Worm (Caenorhabditis elegans) whole organism, L2 larva: Measurements from ENCODE around the gene clh-5.

Experiments
- C34F6.9 ChIP-seq: fragments of 150-350 bp; optimal IDR thresholded peaks from 2 replicates; lab custom pipeline; 2014; ENCODE audit warnings: missing biosample characterization, missing genetic modification characterization
- F13H6.1 ChIP-seq: sonication (generic microtip); optimal IDR thresholded peaks from 2 replicates; lab custom pipeline; 2016; ENCODE audit warnings: missing genetic modification characterization, missing compliant biosample characterization
- R02D3.7 ChIP-seq: fragments of 150-350 bp; optimal IDR thresholded peaks from 2 replicates; lab custom pipeline; 2014; ENCODE audit warnings: missing biosample characterization, missing genetic modification characterization
- Y55F3AM.14 ChIP-seq: fragments of 200-800 bp; sonication (Bioruptor generic); optimal IDR thresholded peaks from 2 replicates; lab custom pipeline; 2018; ENCODE audit warnings: mild to moderate bottlenecking, missing genetic modification characterization, missing compliant biosample characterization
- ZK546.5 ChIP-seq: sonication (generic microtip); optimal IDR thresholded peaks from 2 replicates; lab custom pipeline; 2017; ENCODE audit warnings: missing biosample characterization, missing genetic modification characterization
- alr-1 ChIP-seq: fragments of 150-350 bp; optimal IDR thresholded peaks from 2 replicates; lab custom pipeline; 2014; ENCODE audit warnings: missing biosample characterization, missing genetic modification characterization
- aly-2 ChIP-seq: fragments of 150-350 bp; optimal IDR thresholded peaks from 2 replicates; lab custom pipeline; 2014; ENCODE audit warnings: missing biosample characterization, missing genetic modification characterization
- ama-1 ChIP-seq: fragments of 150-350 bp; optimal IDR thresholded peaks from 2 replicates; lab custom pipeline; 2018; ENCODE audit warnings: inconsistent platforms
- ceh-16 ChIP-seq: fragments of 150-350 bp; optimal IDR thresholded peaks from 2 replicates; lab custom pipeline; 2014; ENCODE audit warnings: missing biosample characterization, missing genetic modification characterization
- ceh-82 ChIP-seq: fragments of 150-350 bp; optimal IDR thresholded peaks from 2 replicates; lab custom pipeline; 2014; ENCODE audit warnings: missing biosample characterization, missing genetic modification characterization
- crh-2 ChIP-seq: sonication (generic microtip); optimal IDR thresholded peaks from 2 replicates; lab custom pipeline; 2017; ENCODE audit warnings: missing biosample characterization, missing genetic modification characterization
- dmd-4 ChIP-seq: sonication (generic microtip); optimal IDR thresholded peaks from 2 replicates; lab custom pipeline; 2017; ENCODE audit warnings: missing biosample characterization, missing genetic modification characterization
- egl-27 ChIP-seq: sonication (generic microtip); optimal IDR thresholded peaks from 3 replicates; lab custom pipeline; 2017; ENCODE audit warnings: missing biosample characterization, missing genetic modification reagents, missing genetic modification characterization
- elt-1 ChIP-seq: fragments of 150-350 bp; optimal IDR thresholded peaks from 2 replicates; lab custom pipeline; 2014; ENCODE audit warnings: missing biosample characterization, missing genetic modification characterization
- elt-3 ChIP-seq: sonication (generic microtip); optimal IDR thresholded peaks from 2 replicates; lab custom pipeline; 2017; ENCODE audit warnings: missing biosample characterization, missing genetic modification characterization
- fos-1 ChIP-seq: fragments of 150-350 bp; optimal IDR thresholded peaks from 2 replicates; lab custom pipeline; 2014; ENCODE audit warnings: missing biosample characterization, missing genetic modification characterization
- gmeb-1 ChIP-seq: fragments of 150-350 bp; optimal IDR thresholded peaks from 2 replicates; lab custom pipeline; 2014; ENCODE audit warnings: missing biosample characterization, missing genetic modification characterization
- lin-11 ChIP-seq: fragments of 150-350 bp; sonication (generic microtip); optimal IDR thresholded peaks from 2 replicates; lab custom pipeline; 2014; ENCODE audit warnings: missing biosample characterization, missing genetic modification characterization, inconsistent platforms, mixed read lengths
- lin-13 ChIP-seq: fragments of 150-350 bp; optimal IDR thresholded peaks from 2 replicates; lab custom pipeline; 2014; ENCODE audit warnings: missing biosample characterization, missing genetic modification reagents, missing genetic modification characterization
- lsy-2 ChIP-seq, 2 experiments: fragments of 150-350 bp in 1 of 2; sonication (generic microtip) in 1 of 2; optimal IDR thresholded peaks; 2 replicates each; lab custom pipeline; 2014 to 2017; ENCODE audit warnings: missing biosample characterization in 2 of 2, missing genetic modification characterization in 2 of 2
- mbf-1 ChIP-seq: sonication (generic microtip); optimal IDR thresholded peaks from 2 replicates; lab custom pipeline; 2017; ENCODE audit warnings: missing biosample characterization, missing genetic modification characterization
- mdl-1 ChIP-seq, 2 experiments: fragments of 150-350 bp in 1 of 2; sonication (generic microtip) in 1 of 2; optimal IDR thresholded peaks; 2 replicates each; lab custom pipeline; 2017; ENCODE audit warnings: missing biosample characterization in 2 of 2, missing genetic modification characterization in 2 of 2
- nhr-10 ChIP-seq: sonication (generic microtip); optimal IDR thresholded peaks from 2 replicates; lab custom pipeline; 2017; ENCODE audit warnings: missing biosample characterization, missing genetic modification characterization
- nhr-11 ChIP-seq: fragments of 150-350 bp; optimal IDR thresholded peaks from 2 replicates; lab custom pipeline; 2014; ENCODE audit warnings: missing biosample characterization, missing genetic modification characterization
- nhr-12 ChIP-seq: fragments of 150-350 bp; optimal IDR thresholded peaks from 2 replicates; lab custom pipeline; 2014; ENCODE audit warnings: missing biosample characterization, missing genetic modification characterization
- nhr-129 ChIP-seq: fragments of 150-350 bp; optimal IDR thresholded peaks from 2 replicates; lab custom pipeline; 2014; ENCODE audit warnings: missing biosample characterization, missing genetic modification characterization
- nhr-21 ChIP-seq: fragments of 150-350 bp; optimal IDR thresholded peaks from 2 replicates; lab custom pipeline; 2014; ENCODE audit warnings: missing biosample characterization, missing genetic modification characterization
- nhr-23 ChIP-seq: fragments of 150-350 bp; optimal IDR thresholded peaks from 2 replicates; lab custom pipeline; 2014; ENCODE audit warnings: missing biosample characterization, missing genetic modification reagents, missing genetic modification characterization
- nhr-237 ChIP-seq: fragments of 150-350 bp; optimal IDR thresholded peaks from 2 replicates; lab custom pipeline; 2014; ENCODE audit warnings: missing biosample characterization, missing genetic modification characterization
- nhr-25 ChIP-seq: fragments of 150-350 bp; sonication (generic microtip); optimal IDR thresholded peaks from 3 replicates; lab custom pipeline; 2014; ENCODE audit warnings: missing biosample characterization, missing genetic modification characterization
- nhr-6 ChIP-seq: fragments of 150-350 bp; optimal IDR thresholded peaks from 2 replicates; lab custom pipeline; 2014; ENCODE audit warnings: missing biosample characterization, missing genetic modification characterization
- nhr-77 ChIP-seq: fragments of 150-350 bp; optimal IDR thresholded peaks from 2 replicates; lab custom pipeline; 2014; ENCODE audit warnings: missing biosample characterization, missing genetic modification characterization
- peb-1 ChIP-seq: fragments of 150-350 bp; optimal IDR thresholded peaks from 2 replicates; lab custom pipeline; 2014; ENCODE audit warnings: missing biosample characterization, missing genetic modification characterization
- sem-4 ChIP-seq: fragments of 150-350 bp; optimal IDR thresholded peaks from 2 replicates; lab custom pipeline; 2014; ENCODE audit warnings: missing biosample characterization, missing genetic modification reagents, missing genetic modification characterization
- skn-1 ChIP-seq: sonication (generic microtip); optimal IDR thresholded peaks from 2 replicates; lab custom pipeline; 2017; ENCODE audit warnings: missing biosample characterization, missing genetic modification characterization
- sma-3 ChIP-seq: sonication (generic microtip); optimal IDR thresholded peaks from 2 replicates; lab custom pipeline; 2016; ENCODE audit warnings: missing genetic modification reagents, missing genetic modification characterization, missing compliant biosample characterization
- sma-9 ChIP-seq, 2 experiments: fragments of 150-350 bp in 1 of 2; sonication (generic microtip) in 1 of 2; optimal IDR thresholded peaks; 2 replicates each; lab custom pipeline; 2014 to 2016; ENCODE audit warnings: missing genetic modification characterization in 2 of 2, mild to moderate bottlenecking in 1 of 2, missing biosample characterization in 1 of 2, missing compliant biosample characterization in 1 of 2, missing genetic modification reagents in 1 of 2, moderate library complexity in 1 of 2
- snpc-4 ChIP-seq: fragments of 150-350 bp; optimal IDR thresholded peaks from 2 replicates; lab custom pipeline; 2014; ENCODE audit warnings: missing biosample characterization, missing genetic modification characterization
- unc-39 ChIP-seq: fragments of 150-350 bp; optimal IDR thresholded peaks from 2 replicates; lab custom pipeline; 2014; ENCODE audit warnings: missing biosample characterization, missing genetic modification characterization
- unc-55 ChIP-seq: fragments of 150-350 bp; sonication (generic microtip); optimal IDR thresholded peaks from 3 replicates; lab custom pipeline; 2014; ENCODE audit warnings: missing biosample characterization, missing genetic modification reagents, missing genetic modification characterization
- unc-62 ChIP-seq: fragments of 150-350 bp; optimal IDR thresholded peaks from 2 replicates; lab custom pipeline; 2014; ENCODE audit warnings: missing biosample characterization, missing genetic modification reagents, missing genetic modification characterization
- zag-1 ChIP-seq: fragments of 150-350 bp; optimal IDR thresholded peaks from 2 replicates; lab custom pipeline; 2014; ENCODE audit warnings: missing biosample characterization, missing genetic modification characterization
- ztf-11 ChIP-seq: sonication (generic microtip); optimal IDR thresholded peaks from 2 replicates; lab custom pipeline; 2017; ENCODE audit warnings: missing biosample characterization, missing genetic modification characterization
- ztf-4 ChIP-seq: fragments of 150-350 bp; optimal IDR thresholded peaks from 2 replicates; lab custom pipeline; 2014; ENCODE audit warnings: missing biosample characterization, missing genetic modification characterization

clh-5 gene

DNA sequence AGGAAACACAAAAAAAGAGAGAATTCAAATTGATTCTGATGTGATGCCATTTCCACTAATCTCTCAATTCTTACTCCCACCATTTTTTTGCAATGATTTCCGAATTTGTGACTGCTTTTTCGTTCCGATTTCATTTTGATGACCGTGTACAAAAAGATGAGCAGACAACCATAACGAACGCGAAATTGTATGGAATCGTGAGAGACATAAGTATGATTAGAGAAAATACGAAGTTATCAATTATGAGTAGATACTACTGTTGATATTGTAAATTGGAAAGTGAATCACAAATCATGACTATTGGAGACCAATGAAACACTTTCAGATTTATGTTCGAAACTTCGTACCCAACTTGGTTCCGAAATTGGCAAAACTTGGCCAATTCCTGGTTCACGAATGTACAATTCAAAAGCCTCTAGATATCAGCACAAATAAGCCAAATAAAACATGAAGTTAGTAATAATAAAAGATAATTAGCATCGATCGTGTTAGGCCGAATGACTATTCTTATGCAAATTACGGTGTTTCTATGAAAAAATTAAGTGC is 13.1 kb upstream of the clh-5 start:
- TF ChIP-seq crh-2 (tag; lab: Kevin White, UChicago), result peak; percentile 14
- TF ChIP-seq fos-1 (tag; lab: Kevin White, UChicago), result peak; percentile 94
- no peak for TF ChIP-seq nhr-237
- TF ChIP-seq alr-1, result no peak

- peak; percentile 18 for TF ChIP-seq F13H6.1
- TF ChIP-seq mdl-1 (tag; optimal IDR thresholded peaks at IDR 0.05; lab: Kevin White, UChicago), result no peak
- TF ChIP-seq sma-3 (GFP tag; lab: Kevin White, UChicago), result no peak
- peak; percentile 37 for TF ChIP-seq C34F6.9 (tag; lab: Kevin White, UChicago)
- TF ChIP-seq snpc-4 (tag; lab: Kevin White, UChicago), result no peak
- TF ChIP-seq ama-1 (lab: Kevin White, UChicago), result no peak
- TF ChIP-seq nhr-25 (tag; lab: Kevin White, UChicago), result no peak
- TF ChIP-seq nhr-11 (tag; lab: Kevin White, UChicago), result no peak
- no peak for TF ChIP-seq R02D3.7 (tag; lab: Kevin White, UChicago)
- TF ChIP-seq aly-2 (tag; lab: Kevin White, UChicago), result no peak
- no peak for TF ChIP-seq lin-13 (GFP tag; lab: Kevin White, UChicago)
- no peak for TF ChIP-seq nhr-10 (tag; lab: Kevin White, UChicago)
- TF ChIP-seq ceh-16 (tag; lab: Kevin White, UChicago), result no peak
- no peak for TF ChIP-seq nhr-21
- no peak for TF ChIP-seq unc-39 (tag; lab: Kevin White, UChicago)
- TF ChIP-seq nhr-129, result peak; percentile 60
- TF ChIP-seq ceh-82, result no peak
- TF ChIP-seq unc-55 (GFP tag; lab: Kevin White, UChicago), result no peak
- TF ChIP-seq lsy-2 (tag; optimal IDR thresholded peaks at IDR 0.05; lab: Kevin White, UChicago), result peak in 1 of 2 experiments; percentile 13
- TF ChIP-seq nhr-12, result no peak
- TF ChIP-seq elt-1 (tag; lab: Kevin White, UChicago), result no peak
- no peak for TF ChIP-seq unc-62 (GFP tag; lab: Kevin White, UChicago)
- TF ChIP-seq fos-1 (tag; lab: Kevin White, UChicago), result no peak
- TF ChIP-seq lin-11, result no peak
- TF ChIP-seq sma-9 (GFP tag; optimal IDR thresholded peaks at IDR 0.05; lab: Kevin White, UChicago), result no peak
- TF ChIP-seq sma-9 (tag; optimal IDR thresholded peaks at IDR 0.05; lab: Kevin White, UChicago), result no peak
- TF ChIP-seq skn-1 (tag; lab: Kevin White, UChicago), result no peak
- TF ChIP-seq ZK546.5 (tag; lab: Kevin White, UChicago), result no peak
- TF ChIP-seq sem-4, result no peak
- TF ChIP-seq gmeb-1 (tag; lab: Kevin White, UChicago), result no peak
Measured at ce11 chrII:9108905-9109551, 10.6 kb upstream of the clh-5 start, which contains the start of gene T24H10.4. Gene T24H10.4, plus strand, starts transcription at chrII:9109534.

ce11 chrII:9108443-9108842 is 10.0 kb upstream of the clh-5 start, which contains the start of gene dnj-23:
Gene dnj-23, minus strand, starts transcription at chrII:9108600.
- TF ChIP-seq unc-55 (GFP tag; lab: Kevin White, UChicago) (peak; percentile 63), ztf-4 (no peak), snpc-4 (tag; lab: Kevin White, UChicago) (no peak), gmeb-1 (tag; lab: Kevin White, UChicago) (peak; percentile 79), unc-62 (GFP tag; lab: Kevin White, UChicago) (no peak), crh-2 (tag; lab: Kevin White, UChicago) (peak; percentile 22), nhr-77 (tag; lab: Kevin White, UChicago) (no peak), lin-13 (GFP tag; lab: Kevin White, UChicago) (no peak), ama-1 (lab: Kevin White, UChicago) (no peak), egl-27 (tag; lab: Kevin White, UChicago) (no peak), nhr-129 (peak; percentile 25), nhr-21 (no peak), unc-39 (tag; lab: Kevin White, UChicago) (no peak), nhr-237 (no peak), ceh-82 (no peak), fos-1 (tag; lab: Kevin White, UChicago) (peak; percentile 1), elt-3 (tag; lab: Kevin White, UChicago) (no peak), R02D3.7 (tag; lab: Kevin White, UChicago) (no peak), aly-2 (tag; lab: Kevin White, UChicago) (no peak), alr-1 (no peak), dmd-4 (no peak), skn-1 (tag; lab: Kevin White, UChicago) (no peak), ceh-16 (tag; lab: Kevin White, UChicago) (no peak), sem-4 (no peak), nhr-25 (tag; lab: Kevin White, UChicago) (no peak), lin-11 (no peak), nhr-12 (no peak), elt-1 (tag; lab: Kevin White, UChicago) (no peak), nhr-23 (tag; lab: Kevin White, UChicago) (no peak), Y55F3AM.14 (GFP tag; lab: Kevin White, UChicago) (no peak), mbf-1 (no peak), lsy-2 (tag; optimal IDR thresholded peaks at IDR 0.05; lab: Kevin White, UChicago) (peak in 1 of 2 experiments; percentile 41), ztf-11 (tag; lab: Kevin White, UChicago) (no peak), zag-1 (tag; lab: Kevin White, UChicago) (no peak), C34F6.9 (tag; lab: Kevin White, UChicago) (peak; percentile 47), nhr-11 (tag; lab: Kevin White, UChicago) (no peak), peb-1 (tag; lab: Kevin White, UChicago) (no peak), nhr-6 (tag; lab: Kevin White, UChicago) (no peak), F13H6.1 (no peak), sma-3 (GFP tag; lab: Kevin White, UChicago) (no peak), sma-9 (GFP tag; optimal IDR thresholded peaks at IDR 0.05; lab: Kevin White, UChicago) (no peak), sma-9 (tag; optimal IDR thresholded peaks at IDR 0.05; lab: Kevin White, UChicago) (no peak)
